Worm (Caenorhabditis elegans) whole organism, L1 larva: Measurements from ENCODE around the gene popl-5.

Experiments used
- dpl-1 ChIP-seq, 3 experiments: fragments of 150-350 bp in 2 of 3; sonication (generic microtip) in 1 of 3; optimal IDR thresholded peaks; 2 replicates each; lab custom pipeline; 2014 to 2017; ENCODE audit warnings: missing biosample characterization in 3 of 3, missing genetic modification characterization in 3 of 3, missing genetic modification reagents in 3 of 3
- lin-13 ChIP-seq: fragments of 150-350 bp; optimal IDR thresholded peaks from 2 replicates; lab custom pipeline; 2014; ENCODE audit warnings: missing biosample characterization, missing genetic modification reagents, missing genetic modification characterization
- lin-15B ChIP-seq: fragments of 150-350 bp; sonication (generic microtip); optimal IDR thresholded peaks from 3 replicates; lab custom pipeline; 2014; ENCODE audit warnings: missing biosample characterization, missing genetic modification characterization
- lsy-2 ChIP-seq, 2 experiments: fragments of 150-350 bp; optimal IDR thresholded peaks; 2 replicates each; lab custom pipeline; 2014; ENCODE audit warnings: missing biosample characterization in 2 of 2, missing genetic modification characterization in 2 of 2
- mdl-1 ChIP-seq, 2 experiments: fragments of 150-350 bp; optimal IDR thresholded peaks; 2 replicates each; lab custom pipeline; 2014 to 2017; ENCODE audit warnings: missing biosample characterization in 2 of 2, missing genetic modification characterization in 2 of 2, inconsistent platforms in 1 of 2
- pqm-1 ChIP-seq: sonication (generic microtip); optimal IDR thresholded peaks from 3 replicates; lab custom pipeline; 2017; ENCODE audit warnings: missing biosample characterization, missing genetic modification characterization

DNA sequence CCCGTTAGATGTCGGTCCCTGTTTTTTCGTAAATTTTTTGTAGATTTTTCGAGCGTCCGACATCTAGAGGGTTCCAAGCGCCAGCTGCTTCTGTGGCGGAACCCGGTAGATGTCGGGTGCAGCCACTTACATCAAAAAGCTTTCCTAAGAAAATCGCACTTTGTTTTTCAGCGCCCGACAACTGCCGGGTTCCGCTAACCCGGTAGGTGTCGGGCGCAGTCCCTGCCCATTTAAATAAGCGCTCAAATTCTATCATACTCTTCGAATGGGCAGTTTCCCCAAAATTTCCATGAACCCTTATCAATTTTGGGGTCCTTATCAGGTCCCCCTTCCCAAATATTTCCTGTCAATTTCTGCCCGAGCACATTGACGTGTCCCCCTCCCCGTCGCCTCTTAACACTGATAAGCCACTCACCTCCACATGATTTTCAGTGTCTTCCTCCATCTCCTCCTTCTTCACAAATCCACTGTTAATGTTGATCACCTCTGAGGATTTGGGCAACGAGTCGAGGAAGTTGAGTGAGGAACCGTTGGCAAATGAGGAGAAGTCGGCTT is 21.7 kb downstream of the popl-5 start:
- TF ChIP-seq lsy-2 (tag; optimal IDR thresholded peaks at IDR 0.05; lab: Kevin White, UChicago) = no peak
- no peak for TF ChIP-seq lin-15B (tag; lab: Kevin White, UChicago)
- no peak for TF ChIP-seq mdl-1 (tag; optimal IDR thresholded peaks at IDR 0.05; lab: Kevin White, UChicago)
- no peak for TF ChIP-seq pqm-1
- TF ChIP-seq lin-13 (GFP tag; lab: Kevin White, UChicago) = no peak
- no peak for TF ChIP-seq dpl-1 (GFP tag; optimal IDR thresholded peaks at IDR 0.05; lab: Kevin White, UChicago)
